Fruit fly (Drosophila melanogaster): ENCODE measurements around the gene Rrp45.

- TF ChIP-seq Dll (optimal IDR thresholded peaks at IDR 0.05) (no peak), CG8478 (optimal IDR thresholded peaks at IDR 0.05) (no peak), pan (optimal IDR thresholded peaks at IDR 0.05) (no peak), usp (GFP tag; optimal IDR thresholded peaks at IDR 0.05) (no peak), psq (optimal IDR thresholded peaks at IDR 0.05) (no peak), EcR (GFP tag; optimal IDR thresholded peaks at IDR 0.05) (no peak)
Measured at dm6 chrX:16750712-16751578, 40.1 kb downstream of the Rrp45 start.

Data from whole organism.